Worm (Caenorhabditis elegans): Measurements from ENCODE around the gene ilys-4.

ilys-4 gene

ce11 chrIV:7868607-7869006, 28.7 kb downstream of the ilys-4 start, which contains the start of gene flp-10:
Gene flp-10 (plus strand): TSS chrIV:7868907.
- TF ChIP-seq ceh-36 (tag; optimal IDR thresholded peaks at IDR 0.05) = no peak
- TF ChIP-seq hmg-4 (GFP tag; optimal IDR thresholded peaks at IDR 0.05) = no peak
- TF ChIP-seq pes-1 (GFP tag; IDR thresholded peaks at IDR 0.05) = no peak
- no peak for TF ChIP-seq ceh-13 (GFP tag; optimal IDR thresholded peaks at IDR 0.05)
- TF ChIP-seq tbx-11 (GFP tag; IDR thresholded peaks at IDR 0.05) = no peak

DNA sequence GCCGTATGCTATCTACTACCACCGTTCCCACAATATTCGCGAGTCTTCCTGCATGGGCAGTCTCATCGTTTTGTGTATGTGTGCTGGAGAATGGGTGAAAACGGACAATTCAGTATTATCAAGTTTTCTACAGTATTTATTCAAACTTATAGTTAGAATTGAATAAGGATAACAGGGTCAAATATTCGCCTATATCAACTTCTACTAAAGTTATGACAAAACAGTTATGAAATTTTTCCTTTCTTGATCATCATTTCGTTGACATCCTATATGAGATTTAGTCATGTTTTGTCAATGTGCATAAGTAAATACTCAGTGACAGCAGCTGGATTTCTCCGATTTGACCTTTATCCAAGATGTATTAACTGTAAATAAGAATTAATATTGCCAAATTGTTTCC, 46.1 kb downstream of the ilys-4 start:
- TF ChIP-seq sea-1 (GFP tag; conservative IDR thresholded peaks at IDR 0.05) (no peak), hnd-1 (tag; optimal IDR thresholded peaks at IDR 0.05) (no peak), pes-1 (GFP tag; IDR thresholded peaks at IDR 0.05) (no peak), B0310.2 (tag; optimal IDR thresholded peaks at IDR 0.05) (no peak), aly-1 (tag; optimal IDR thresholded peaks at IDR 0.05) (no peak), hmg-4 (GFP tag; optimal IDR thresholded peaks at IDR 0.05) (no peak), ets-7 (tag; optimal IDR thresholded peaks at IDR 0.05) (no peak), tra-4 (tag; optimal IDR thresholded peaks at IDR 0.05) (no peak), tbx-37 (GFP tag; conservative IDR thresholded peaks at IDR 0.05) (no peak), ceh-13 (GFP tag; optimal IDR thresholded peaks at IDR 0.05) (no peak), scrt-1 (GFP tag; IDR thresholded peaks at IDR 0.05) (no peak), tbx-11 (GFP tag; IDR thresholded peaks at IDR 0.05) (no peak), ceh-36 (tag; optimal IDR thresholded peaks at IDR 0.05) (no peak), flt-1 (GFP tag; IDR thresholded peaks at IDR 0.05) (no peak)

DNA sequence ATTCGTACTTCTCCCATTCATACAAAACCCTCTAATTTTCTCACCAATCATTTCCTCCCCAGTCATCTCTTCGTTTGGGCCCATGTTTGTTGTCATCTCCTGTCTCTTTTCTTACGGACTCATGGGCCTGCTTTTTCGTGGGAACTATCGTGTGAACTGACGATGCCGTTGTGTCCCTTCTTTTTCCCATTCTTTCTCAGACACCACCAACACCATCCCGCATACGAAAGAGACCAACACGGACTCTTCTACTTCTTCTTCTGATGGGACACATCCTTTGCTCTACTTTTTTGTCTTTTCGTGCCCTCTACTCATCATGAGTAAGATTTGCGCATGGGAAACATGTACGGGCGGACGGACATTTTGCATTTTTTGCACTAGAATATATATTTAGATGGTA, 47.0 kb downstream of the ilys-4 start:
- TF ChIP-seq tbx-37 (GFP tag; conservative IDR thresholded peaks at IDR 0.05) (no peak), pes-1 (GFP tag; IDR thresholded peaks at IDR 0.05) (no peak), aly-1 (tag; optimal IDR thresholded peaks at IDR 0.05) (no peak)

DNA sequence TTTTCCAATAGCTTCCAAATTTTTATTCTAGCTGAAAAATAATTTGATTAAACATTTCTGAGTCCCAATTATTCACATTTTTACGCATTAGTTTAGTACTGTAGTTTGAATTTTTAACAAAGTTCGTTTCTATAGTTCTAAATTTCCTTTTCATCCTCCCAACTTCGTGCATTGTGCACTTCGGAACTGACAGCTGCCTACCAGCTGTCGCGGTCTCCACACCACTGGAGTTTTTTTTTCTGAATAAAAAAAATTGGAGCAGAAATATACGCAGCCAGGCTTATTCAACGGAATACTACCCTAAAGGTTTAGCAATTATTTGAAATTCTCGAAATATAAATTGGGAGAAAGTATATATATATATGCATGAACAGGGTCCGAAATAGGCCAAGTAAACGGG, 48.1 kb downstream of the ilys-4 start:
- TF ChIP-seq B0310.2 (tag; optimal IDR thresholded peaks at IDR 0.05) = peak; percentile 16
- TF ChIP-seq scrt-1 (GFP tag; IDR thresholded peaks at IDR 0.05) = no peak

DNA sequence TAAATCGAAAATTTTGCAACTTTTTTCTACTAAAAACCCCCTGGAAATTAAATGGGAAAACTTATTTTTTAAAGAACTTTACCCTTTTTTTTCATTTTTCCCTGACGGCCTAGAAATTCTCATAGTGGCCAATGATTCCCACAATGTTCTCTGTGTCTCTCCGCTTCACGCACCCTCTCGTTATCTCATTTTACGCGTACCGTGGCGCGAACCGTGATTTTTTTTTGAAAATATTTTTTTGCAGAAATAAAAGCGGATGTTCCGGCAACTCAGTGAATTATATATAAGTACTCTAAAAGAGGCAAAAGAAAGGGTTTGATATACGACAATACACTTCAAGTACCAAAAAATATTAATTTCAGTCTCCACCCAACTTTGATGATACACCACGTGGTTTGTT, 51.0 kb downstream of the ilys-4 start, which contains the start of gene C06A6.2:
Gene C06A6.2, plus strand, starts transcription at position 237 of the 400 bp plus-strand sequence.
- no peak for TF ChIP-seq hmg-4 (GFP tag; optimal IDR thresholded peaks at IDR 0.05)
- no peak for TF ChIP-seq sea-1 (GFP tag; conservative IDR thresholded peaks at IDR 0.05)
- no peak for TF ChIP-seq hmbx-1 (tag; optimal IDR thresholded peaks at IDR 0.05)
- TF ChIP-seq hnd-1 (tag; optimal IDR thresholded peaks at IDR 0.05) = no peak
- no peak for TF ChIP-seq ets-7 (tag; optimal IDR thresholded peaks at IDR 0.05)
- TF ChIP-seq tbx-11 (GFP tag; IDR thresholded peaks at IDR 0.05) = no peak
- no peak for TF ChIP-seq F13C5.2 (tag; optimal IDR thresholded peaks at IDR 0.05)
- TF ChIP-seq tra-4 (tag; optimal IDR thresholded peaks at IDR 0.05) = no peak
- TF ChIP-seq ceh-36 (tag; optimal IDR thresholded peaks at IDR 0.05) = no peak
- no peak for TF ChIP-seq aly-1 (tag; optimal IDR thresholded peaks at IDR 0.05)
- no peak for TF ChIP-seq tbx-37 (GFP tag; conservative IDR thresholded peaks at IDR 0.05)
- no peak for TF ChIP-seq B0310.2 (tag; optimal IDR thresholded peaks at IDR 0.05)
- TF ChIP-seq flt-1 (GFP tag; IDR thresholded peaks at IDR 0.05) = no peak
- TF ChIP-seq pes-1 (GFP tag; IDR thresholded peaks at IDR 0.05) = no peak
- TF ChIP-seq ceh-13 (GFP tag; optimal IDR thresholded peaks at IDR 0.05) = no peak
- no peak for TF ChIP-seq scrt-1 (GFP tag; IDR thresholded peaks at IDR 0.05)
- TF ChIP-seq ama-1 (optimal IDR thresholded peaks at IDR 0.05) = no peak

Measured in whole organism, early embryonic.